Worm (Caenorhabditis elegans) whole organism, midembryonic: Measurements from ENCODE around the gene Y37E11AM.4.

Experiments used
- T22C8.4 ChIP-seq: fragments of 200-800 bp; sonication (Bioruptor generic); IDR thresholded peaks from 2 replicates; pipeline ENCODE4 v1.3.6; 2022; ENCODE audit warnings: missing genetic modification characterization, missing compliant biosample characterization
- cog-1 ChIP-seq: sonication (generic microtip); optimal IDR thresholded peaks from 2 replicates; lab custom pipeline; 2016; ENCODE audit warnings: missing genetic modification characterization, missing compliant biosample characterization
- flt-1 ChIP-seq: fragments of 200-800 bp; sonication (Bioruptor generic); IDR thresholded peaks from 2 replicates; pipeline ENCODE4 v1.3.6; 2022; ENCODE audit warnings: missing genetic modification characterization, missing compliant biosample characterization
- klf-2 ChIP-seq: fragments of 200-800 bp; sonication (Bioruptor generic); conservative IDR thresholded peaks from 2 replicates; pipeline ENCODE4 v1.3.6; 2022; ENCODE audit warnings: missing genetic modification reagents, missing genetic modification characterization, missing compliant biosample characterization
- med-1 ChIP-seq: sonication (generic microtip); optimal IDR thresholded peaks from 2 replicates; lab custom pipeline; 2017; ENCODE audit warnings: missing genetic modification characterization, mild to moderate bottlenecking, missing compliant biosample characterization, antibody characterized with exemption, missing genetic modification reagents; ENCODE audit not compliant: insufficient read depth
- ref-1 ChIP-seq: fragments of 200-800 bp; sonication (Bioruptor generic); conservative IDR thresholded peaks from 2 replicates; pipeline ENCODE4 v1.3.6; 2022; ENCODE audit warnings: missing genetic modification reagents, missing genetic modification characterization, missing compliant biosample characterization
- tab-1 ChIP-seq: fragments of 200-800 bp; sonication (Bioruptor generic); IDR thresholded peaks from 2 replicates; pipeline ENCODE4 v1.3.6; 2022; ENCODE audit warnings: missing genetic modification characterization, missing compliant biosample characterization
- ztf-23 ChIP-seq: fragments of 200-800 bp; sonication (Bioruptor generic); IDR thresholded peaks from 2 replicates; pipeline ENCODE4 v1.3.6; 2022; ENCODE audit warnings: missing genetic modification reagents, missing genetic modification characterization, missing compliant biosample characterization
- ztf-29 ChIP-seq: fragments of 200-800 bp; sonication (Bioruptor generic); IDR thresholded peaks from 2 replicates; pipeline ENCODE4 v1.3.6; 2022; ENCODE audit warnings: missing genetic modification reagents, missing genetic modification characterization, missing compliant biosample characterization

The Y37E11AM.4 gene

DNA sequence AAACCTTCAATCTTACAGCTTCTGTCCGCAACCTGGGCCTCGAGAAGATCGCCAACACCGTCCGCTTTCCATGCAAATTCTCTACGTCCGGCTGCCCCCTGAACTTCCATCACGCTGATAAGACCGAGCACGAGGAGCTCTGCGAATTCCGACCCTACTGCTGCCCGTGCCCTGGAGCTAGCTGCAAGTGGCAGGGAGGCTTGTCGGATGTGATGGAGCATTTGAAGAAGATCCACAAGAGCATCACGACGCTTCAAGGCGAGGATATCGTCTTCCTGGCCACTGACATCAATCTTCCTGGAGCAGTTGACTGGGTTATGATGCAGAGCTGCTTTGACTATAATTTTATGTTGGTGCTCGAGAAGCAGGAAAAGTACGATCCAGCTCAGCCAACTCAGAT, 23.2 kb upstream of the Y37E11AM.4 start:
- TF ChIP-seq flt-1 (GFP tag; lab: Robert Waterston, UW): no peak
- no peak for TF ChIP-seq cog-1 (tag; lab: Kevin White, UChicago)
- TF ChIP-seq klf-2: no peak
- no peak for TF ChIP-seq med-1
- no peak for TF ChIP-seq ref-1 (GFP tag; lab: Robert Waterston, UW)
- no peak for TF ChIP-seq tab-1 (GFP tag; lab: Robert Waterston, UW)
- TF ChIP-seq ztf-23 (GFP tag; lab: Robert Waterston, UW): no peak

DNA sequence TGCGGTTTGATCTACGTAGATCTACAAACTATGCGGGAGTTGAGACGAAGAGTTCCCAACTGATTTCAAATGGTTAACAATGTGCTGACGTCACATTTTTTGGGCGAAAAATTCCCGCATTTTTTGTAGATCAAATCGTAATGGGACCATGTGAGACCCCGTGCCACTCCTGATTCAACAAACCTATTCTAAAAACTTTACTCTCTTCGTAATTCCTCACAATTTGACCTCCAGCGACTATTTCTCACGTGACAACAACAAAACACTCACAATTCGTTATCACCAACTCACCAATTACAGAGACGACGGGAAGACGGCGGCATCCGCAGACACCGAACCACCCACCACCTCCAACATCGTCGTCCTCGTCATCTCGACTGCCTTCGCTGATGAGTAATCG, 21.2 kb upstream of the Y37E11AM.4 start, which contains the start of gene siah-1:
TSS of gene siah-1 (plus strand) at position 301 of the 400 bp plus-strand sequence.
- TF ChIP-seq ztf-29: no peak
- TF ChIP-seq ref-1 (GFP tag; lab: Robert Waterston, UW): no peak
- TF ChIP-seq tab-1 (GFP tag; lab: Robert Waterston, UW): no peak
- no peak for TF ChIP-seq ztf-23 (GFP tag; lab: Robert Waterston, UW)

DNA sequence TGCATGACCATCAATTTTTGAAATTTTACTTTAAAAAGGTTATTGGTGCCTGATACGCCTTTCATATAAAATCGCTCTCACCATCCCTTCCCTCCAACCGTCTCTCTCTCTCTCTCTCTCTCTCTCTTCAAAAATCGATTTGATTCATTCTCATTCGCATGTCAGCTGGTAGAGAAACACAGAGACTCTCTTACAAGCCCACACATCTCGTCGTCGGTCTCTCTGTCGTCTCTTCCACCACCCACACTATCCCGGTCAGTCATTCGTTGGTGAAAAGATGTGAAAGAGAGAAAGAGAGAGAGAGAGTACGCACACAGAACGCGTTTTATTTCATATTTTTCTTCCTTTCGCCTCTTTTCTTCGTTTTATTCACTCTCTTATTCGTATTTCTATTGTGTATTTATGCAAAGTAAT, 19.8 kb upstream of the Y37E11AM.4 start:
- no peak for TF ChIP-seq med-1
- TF ChIP-seq T22C8.4 (GFP tag; lab: Robert Waterston, UW): peak; percentile 85
- TF ChIP-seq flt-1 (GFP tag; lab: Robert Waterston, UW): 0 out of 2 replicates have a peak, but pooled peaks have one; percentile 47
- TF ChIP-seq cog-1 (tag; lab: Kevin White, UChicago): peak; percentile 79
- TF ChIP-seq ref-1 (GFP tag; lab: Robert Waterston, UW): no peak

DNA sequence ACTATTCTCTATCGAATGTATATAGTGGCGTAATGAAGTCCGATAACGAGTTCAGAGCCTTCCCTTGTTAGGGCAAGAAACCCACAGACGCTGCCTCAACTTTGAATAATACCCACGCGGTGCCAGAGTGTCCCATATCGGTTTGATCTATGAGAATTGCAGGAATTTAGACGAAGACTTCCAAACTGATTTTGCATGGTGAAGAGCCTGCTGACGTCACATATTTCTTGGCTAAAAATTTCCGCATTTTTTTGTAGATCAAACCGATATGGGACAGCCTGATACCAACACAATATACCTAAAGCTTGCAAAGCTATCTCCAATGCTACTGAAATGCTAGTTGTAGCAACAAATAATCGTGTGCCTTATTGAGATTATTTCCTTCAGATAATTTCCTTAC, 19.3 kb upstream of the Y37E11AM.4 start:
- TF ChIP-seq ztf-29: no peak
- no peak for TF ChIP-seq cog-1 (tag; lab: Kevin White, UChicago)
- TF ChIP-seq tab-1 (GFP tag; lab: Robert Waterston, UW): no peak
- TF ChIP-seq klf-2: no peak
- no peak for TF ChIP-seq T22C8.4 (GFP tag; lab: Robert Waterston, UW)

DNA sequence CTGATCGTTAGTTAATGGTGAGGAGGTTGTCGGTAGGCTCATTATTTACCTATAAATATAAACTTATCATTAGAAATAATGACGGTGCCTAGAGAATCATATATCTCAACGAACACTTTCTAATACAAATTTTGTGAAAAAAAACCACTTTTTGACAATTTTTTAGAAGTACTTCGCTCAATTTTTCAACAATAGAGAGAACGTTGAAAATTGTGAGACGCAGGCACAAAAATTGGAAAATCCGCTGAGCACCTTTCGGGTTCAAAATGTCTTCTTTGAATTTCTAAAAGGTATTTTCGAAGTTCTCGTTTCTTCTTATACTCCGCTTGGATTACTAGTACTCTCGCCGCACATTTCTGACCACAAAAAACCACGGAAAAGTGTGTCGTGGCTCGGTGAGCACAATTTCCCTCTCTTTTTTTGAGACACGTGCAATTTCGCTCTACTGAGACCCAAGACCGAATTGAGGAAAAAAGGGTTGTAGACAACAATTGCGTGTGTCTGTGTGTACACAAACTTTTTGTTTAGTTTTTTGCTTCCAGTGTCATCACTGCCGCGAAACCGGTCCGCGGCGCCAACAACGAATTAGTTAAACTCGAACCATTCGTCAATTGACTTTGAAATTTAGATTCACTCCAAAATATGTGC, 18.4 kb upstream of the Y37E11AM.4 start, which contains the start of gene nape-1:
TSS of gene nape-1 (minus strand) at position 51 of the 648 bp plus-strand sequence.
- TF ChIP-seq ztf-29: no peak
- no peak for TF ChIP-seq ztf-23 (GFP tag; lab: Robert Waterston, UW)
- no peak for TF ChIP-seq ref-1 (GFP tag; lab: Robert Waterston, UW)

DNA sequence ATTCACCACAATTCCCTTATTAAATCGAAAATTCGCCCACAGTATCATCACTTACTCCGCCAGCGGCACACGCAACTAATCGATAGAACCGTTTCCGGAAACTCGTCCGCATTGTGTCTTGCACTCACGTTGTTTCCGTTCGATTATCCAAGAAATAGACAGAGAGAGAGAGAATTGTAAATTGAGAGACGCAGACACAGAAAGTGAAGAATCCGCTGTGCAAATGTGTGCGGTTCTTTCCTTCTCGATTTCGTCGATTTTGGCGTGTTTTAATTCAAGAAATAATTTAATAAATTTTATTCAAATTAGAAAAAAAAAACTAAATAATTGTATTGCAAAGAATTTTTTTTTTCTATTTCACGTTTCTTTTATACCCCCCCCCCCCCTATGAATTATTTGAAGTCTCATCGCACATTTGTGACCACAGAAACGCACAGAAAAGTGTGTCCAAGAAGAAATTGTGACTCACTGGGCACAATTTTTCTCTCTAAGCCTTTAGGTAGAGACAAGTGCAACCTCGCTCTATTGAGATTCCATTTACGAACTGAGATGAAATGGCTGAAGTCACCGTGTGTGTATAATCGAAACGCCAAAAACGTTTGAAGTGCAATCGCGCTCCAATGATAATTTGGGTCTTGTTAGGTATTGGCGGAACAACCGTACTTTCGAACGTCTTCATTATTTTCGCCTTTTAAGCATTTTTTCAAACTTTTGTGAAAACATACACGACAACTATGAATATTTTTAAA, 16.2 kb upstream of the Y37E11AM.4 start, which contains the start of gene nape-2:
TSS of gene nape-2 (minus strand) at position 271 of the 749 bp plus-strand sequence.
- no peak for TF ChIP-seq ztf-29
- TF ChIP-seq ref-1 (GFP tag; lab: Robert Waterston, UW): no peak
- no peak for TF ChIP-seq med-1
- no peak for TF ChIP-seq cog-1 (tag; lab: Kevin White, UChicago)
- TF ChIP-seq T22C8.4 (GFP tag; lab: Robert Waterston, UW): peak; percentile 36; the same call in 1 of the 2 replicates
- no peak for TF ChIP-seq flt-1 (GFP tag; lab: Robert Waterston, UW)
- TF ChIP-seq ztf-23 (GFP tag; lab: Robert Waterston, UW): no peak
- no peak for TF ChIP-seq klf-2

DNA sequence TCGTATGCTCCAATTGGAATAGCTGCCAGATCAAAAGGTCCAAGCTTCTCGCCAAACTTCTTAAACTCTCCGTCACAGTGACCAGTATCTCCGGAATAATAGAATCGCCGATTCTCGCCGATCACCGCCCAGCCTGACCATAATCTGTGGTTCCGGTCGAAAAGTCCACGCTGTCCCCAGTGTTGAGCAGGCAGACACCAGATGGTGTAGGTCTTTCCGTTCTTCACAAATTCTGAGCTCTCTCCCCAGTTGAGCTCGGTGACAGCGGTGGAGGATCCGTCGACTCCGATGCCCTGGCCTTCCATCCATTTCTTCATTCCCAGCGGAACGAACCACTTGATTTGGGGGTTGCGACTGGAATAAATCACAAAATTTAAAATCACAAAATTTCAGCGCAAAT, 13.7 kb upstream of the Y37E11AM.4 start:
- no peak for TF ChIP-seq med-1
- TF ChIP-seq T22C8.4 (GFP tag; lab: Robert Waterston, UW): no peak
- no peak for TF ChIP-seq cog-1 (tag; lab: Kevin White, UChicago)
- no peak for TF ChIP-seq klf-2
- no peak for TF ChIP-seq ztf-23 (GFP tag; lab: Robert Waterston, UW)
- no peak for TF ChIP-seq flt-1 (GFP tag; lab: Robert Waterston, UW)
- no peak for TF ChIP-seq ztf-29
- no peak for TF ChIP-seq tab-1 (GFP tag; lab: Robert Waterston, UW)
- no peak for TF ChIP-seq ref-1 (GFP tag; lab: Robert Waterston, UW)

DNA sequence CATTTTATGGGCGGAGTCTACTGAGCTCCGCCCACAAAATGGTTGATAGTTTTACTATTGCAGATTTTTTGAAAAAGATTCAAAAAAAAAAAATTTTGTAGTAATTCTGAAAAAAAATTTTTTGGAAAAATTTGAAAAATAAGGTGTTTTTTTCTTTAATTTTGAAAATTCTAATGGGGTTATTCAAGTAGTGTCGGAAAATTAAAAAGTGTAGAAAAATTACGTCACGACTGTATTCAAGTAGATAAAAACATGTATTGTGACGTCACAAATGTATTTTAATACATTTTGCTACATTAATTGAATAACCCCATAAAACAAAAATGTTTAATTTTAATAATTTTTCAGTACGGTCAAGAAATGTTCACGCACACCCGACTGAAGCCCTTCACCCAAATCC, 10.7 kb upstream of the Y37E11AM.4 start:
- no peak for TF ChIP-seq klf-2
- TF ChIP-seq ref-1 (GFP tag; lab: Robert Waterston, UW): no peak
- TF ChIP-seq T22C8.4 (GFP tag; lab: Robert Waterston, UW): no peak
- TF ChIP-seq flt-1 (GFP tag; lab: Robert Waterston, UW): no peak
- TF ChIP-seq ztf-29: no peak
- TF ChIP-seq ztf-23 (GFP tag; lab: Robert Waterston, UW): no peak
- no peak for TF ChIP-seq tab-1 (GFP tag; lab: Robert Waterston, UW)
- no peak for TF ChIP-seq med-1
- no peak for TF ChIP-seq cog-1 (tag; lab: Kevin White, UChicago)

DNA sequence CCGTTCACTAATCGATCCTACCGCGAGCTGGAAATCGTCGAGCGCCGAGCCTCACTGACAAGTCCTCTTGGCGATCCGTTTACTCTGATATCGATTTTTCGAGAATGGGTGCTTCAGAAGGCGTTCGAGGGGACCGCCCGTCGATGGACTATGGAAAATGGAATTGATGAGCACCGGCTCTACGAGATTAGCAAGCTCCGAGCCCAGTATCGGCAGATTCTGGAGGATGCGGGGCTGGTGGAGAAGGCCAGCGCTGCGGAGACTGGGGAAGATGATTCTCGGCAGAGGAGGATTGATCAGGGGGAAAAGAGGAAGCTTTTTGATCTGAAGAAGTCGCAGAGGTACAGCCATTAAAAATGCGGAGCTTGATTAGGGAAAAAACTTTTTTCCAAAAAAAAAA, 8.8 kb upstream of the Y37E11AM.4 start:
- TF ChIP-seq ztf-29: no peak
- TF ChIP-seq med-1: no peak
- TF ChIP-seq T22C8.4 (GFP tag; lab: Robert Waterston, UW): no peak
- no peak for TF ChIP-seq klf-2
- no peak for TF ChIP-seq ref-1 (GFP tag; lab: Robert Waterston, UW)
- TF ChIP-seq cog-1 (tag; lab: Kevin White, UChicago): no peak
- TF ChIP-seq flt-1 (GFP tag; lab: Robert Waterston, UW): no peak
- TF ChIP-seq ztf-23 (GFP tag; lab: Robert Waterston, UW): no peak
- TF ChIP-seq tab-1 (GFP tag; lab: Robert Waterston, UW): no peak

DNA sequence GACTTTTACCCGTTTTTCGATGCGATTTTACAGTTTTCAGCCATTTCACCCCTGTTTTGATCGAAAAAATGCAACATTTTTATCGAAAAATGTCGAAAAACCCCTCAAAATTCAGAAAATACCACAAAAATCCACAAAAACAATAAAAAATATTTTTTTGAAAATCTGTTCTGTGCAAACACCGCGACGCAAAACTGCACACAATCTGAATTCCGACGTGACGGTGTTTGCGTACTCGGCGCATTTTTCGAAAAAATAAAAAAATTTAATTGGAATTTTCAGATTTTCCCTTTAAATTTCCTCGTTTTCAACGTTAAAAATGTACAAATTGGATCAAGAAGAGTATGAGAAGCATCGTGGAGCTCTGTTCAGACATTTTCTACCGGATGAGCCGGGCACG, 3.3 kb upstream of the Y37E11AM.4 start, which contains the start of gene smgl-2:
TSS of gene smgl-2 (plus strand) at position 320 of the 400 bp plus-strand sequence.
- TF ChIP-seq T22C8.4 (GFP tag; lab: Robert Waterston, UW) (no peak), cog-1 (tag; lab: Kevin White, UChicago) (peak; percentile 38)
